Worm (Caenorhabditis elegans): ENCODE measurements around the gene srtx-1.

ce11 chrIV:7389719-7390118 is 31.3 kb upstream of the srtx-1 start:
- TF ChIP-seq fos-1 (tag; optimal IDR thresholded peaks at IDR 0.05) (no peak), unc-86 (tag; optimal IDR thresholded peaks at IDR 0.05) (no peak), efl-1 (optimal IDR thresholded peaks at IDR 0.05) (no peak), efl-1 (GFP tag; optimal IDR thresholded peaks at IDR 0.05 in 1 of 2) (no peak), mep-1 (tag; optimal IDR thresholded peaks at IDR 0.05) (no peak), nhr-11 (tag; optimal IDR thresholded peaks at IDR 0.05) (no peak), pag-3 (tag; optimal IDR thresholded peaks at IDR 0.05; ENCODE audit: borderline replicate concordance, insufficient read depth) (no peak), C04F5.9 (tag; optimal IDR thresholded peaks at IDR 0.05) (no peak), egl-27 (tag; optimal IDR thresholded peaks at IDR 0.05) (no peak), nhr-12 (tag; optimal IDR thresholded peaks at IDR 0.05) (no peak), zag-1 (tag; optimal IDR thresholded peaks at IDR 0.05) (no peak), unc-98 (GFP tag; IDR thresholded peaks at IDR 0.05) (no peak), lsy-2 (tag; optimal IDR thresholded peaks at IDR 0.05) (no peak), nhr-237 (tag; optimal IDR thresholded peaks at IDR 0.05) (no peak)

Data from whole organism, L1 larva.